Worm (Caenorhabditis elegans): ENCODE data around the gene M28.10.

M28.10 gene

DNA sequence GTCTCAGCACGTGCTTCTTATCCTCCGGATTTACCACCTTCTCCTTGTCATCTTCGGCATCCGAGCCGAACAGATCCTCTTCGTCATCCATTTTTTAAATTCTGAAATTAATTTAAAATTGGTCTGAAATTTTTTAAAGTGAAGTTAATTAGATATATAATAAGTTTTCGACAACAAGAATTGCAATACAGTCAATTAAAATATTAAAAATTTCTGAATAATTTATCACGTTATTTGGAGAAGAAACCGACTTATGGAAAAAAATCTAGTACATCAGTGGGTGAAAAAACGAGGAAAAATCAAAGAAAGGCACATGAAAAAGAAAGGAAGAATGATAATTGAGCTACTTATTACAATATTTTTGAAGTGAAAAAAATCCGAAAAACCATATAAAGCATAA, 41.8 kb upstream of the M28.10 start, which contains the start of gene taf-13:
taf-13 (minus strand) TSS at position 101 of the 400 bp plus-strand sequence.
- no peak for TF ChIP-seq ztf-18 (tag; optimal IDR thresholded peaks at IDR 0.05)
- no peak for TF ChIP-seq ceh-79 (tag; optimal IDR thresholded peaks at IDR 0.05)
- no peak for TF ChIP-seq gei-17 (GFP tag; optimal IDR thresholded peaks at IDR 0.05)
- TF ChIP-seq F55B11.4 (tag; optimal IDR thresholded peaks at IDR 0.05; ENCODE audit: borderline replicate concordance, insufficient read depth): no peak
- TF ChIP-seq ceh-27 (GFP tag; optimal IDR thresholded peaks at IDR 0.05): no peak
- TF ChIP-seq efl-1 (GFP tag; optimal IDR thresholded peaks at IDR 0.05): no peak
- no peak for TF ChIP-seq atf-7 (tag; optimal IDR thresholded peaks at IDR 0.05)

DNA sequence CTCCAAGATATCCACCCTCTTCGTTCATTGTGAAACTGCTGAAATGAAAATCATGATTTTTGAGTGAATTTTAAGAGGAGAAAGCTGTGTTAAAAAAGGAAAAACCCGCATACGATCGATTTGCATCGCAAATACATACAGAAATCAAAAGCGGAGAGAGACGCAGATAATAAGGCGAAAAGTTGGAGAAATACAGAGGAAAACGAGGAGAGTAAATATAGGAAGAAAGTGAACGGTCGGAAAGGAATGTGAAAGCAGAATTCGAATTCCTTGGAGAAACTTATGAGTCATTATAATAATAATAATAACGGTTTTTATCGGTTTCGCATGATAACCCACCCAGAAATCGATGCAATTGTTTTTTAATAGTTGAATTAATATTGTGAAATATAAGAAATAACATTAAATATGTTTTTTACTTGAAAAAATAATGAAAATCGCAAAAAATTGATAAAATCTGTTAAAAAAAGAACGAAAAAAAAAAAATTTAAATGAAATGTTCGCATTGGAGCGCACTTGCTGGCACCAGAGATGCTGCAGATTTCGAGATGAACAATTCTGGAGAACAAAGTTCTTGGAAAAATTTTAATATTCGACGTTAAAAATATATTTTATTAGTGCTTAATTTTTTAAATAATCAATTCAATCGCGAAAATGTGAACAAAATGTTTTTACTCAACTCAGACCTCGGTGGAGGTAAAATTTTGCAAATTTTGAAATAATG, 39.9 kb upstream of the M28.10 start, which contains the start of gene ccm-3:
ccm-3 (minus strand) TSS at position 38 of the 724 bp plus-strand sequence.
- TF ChIP-seq F37B4.10 (GFP tag; IDR thresholded peaks at IDR 0.05): no peak
- TF ChIP-seq efl-1 (GFP tag; optimal IDR thresholded peaks at IDR 0.05): peak; percentile 10
- peak; percentile 69; the same call in 1 of the 2 replicates for TF ChIP-seq ceh-100 (GFP tag; IDR thresholded peaks at IDR 0.05)
- TF ChIP-seq madf-8 (GFP tag; conservative IDR thresholded peaks at IDR 0.05): no peak
- peak; percentile 32; the same call in 1 of the 2 replicates for TF ChIP-seq hmg-1.2 (GFP tag; IDR thresholded peaks at IDR 0.05)
- TF ChIP-seq lin-35 (GFP tag; optimal IDR thresholded peaks at IDR 0.05): peak in 1 of 3 experiments; percentile 36
- TF ChIP-seq nhr-80 (tag; optimal IDR thresholded peaks at IDR 0.05): peak; percentile 32
- no peak for TF ChIP-seq F55B11.4 (tag; optimal IDR thresholded peaks at IDR 0.05; ENCODE audit: borderline replicate concordance, insufficient read depth)
- TF ChIP-seq mcd-1 (GFP tag; IDR thresholded peaks at IDR 0.05): peak; percentile 84
- peak; percentile 1 for TF ChIP-seq F23B12.7 (tag; optimal IDR thresholded peaks at IDR 0.05; ENCODE audit: insufficient read depth)
- peak; percentile 79 for TF ChIP-seq attf-5 (GFP tag; optimal IDR thresholded peaks at IDR 0.05)
- TF ChIP-seq snpc-1.1 (tag; optimal IDR thresholded peaks at IDR 0.05; ENCODE audit: insufficient read depth): no peak
- TF ChIP-seq K12H6.12 (tag; optimal IDR thresholded peaks at IDR 0.05): no peak
- TF ChIP-seq lin-26 (GFP tag; IDR thresholded peaks at IDR 0.05): no peak
- TF ChIP-seq egrh-3 (GFP tag; IDR thresholded peaks at IDR 0.05): no peak
- TF ChIP-seq madf-10 (tag; optimal IDR thresholded peaks at IDR 0.05): no peak
- no peak for TF ChIP-seq hrde-1 (tag; optimal IDR thresholded peaks at IDR 0.05; ENCODE audit: borderline replicate concordance)
- no peak for TF ChIP-seq tlf-1 (GFP tag; optimal IDR thresholded peaks at IDR 0.05)
- no peak for TF ChIP-seq egl-18 (GFP tag; IDR thresholded peaks at IDR 0.05)
- no peak for TF ChIP-seq B0261.1 (tag; optimal IDR thresholded peaks at IDR 0.05)
- no peak for TF ChIP-seq let-607 (tag; optimal IDR thresholded peaks at IDR 0.05)

DNA sequence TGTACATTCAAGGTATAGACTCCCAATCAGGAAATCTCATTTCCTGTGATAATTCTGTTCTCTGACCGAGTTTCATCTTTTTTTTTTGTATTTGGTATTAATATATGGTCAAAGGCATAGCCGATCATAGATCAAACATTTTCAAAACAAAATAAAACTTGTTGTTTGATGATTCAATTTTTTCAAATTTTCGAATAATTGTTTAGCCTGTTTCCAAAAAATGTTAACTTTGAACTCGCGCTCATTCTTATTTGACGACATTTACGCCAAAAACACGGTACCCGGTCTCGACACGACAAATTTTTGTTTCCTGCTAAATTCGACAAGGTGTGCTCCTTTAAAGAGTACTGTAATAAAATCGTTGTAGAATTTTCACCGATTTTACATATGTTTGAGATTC, 38.5 kb upstream of the M28.10 start:
- TF ChIP-seq lin-35 (GFP tag; optimal IDR thresholded peaks at IDR 0.05) (no peak), ceh-58 (GFP tag; IDR thresholded peaks at IDR 0.05) (no peak), zfh-2 (GFP tag; conservative IDR thresholded peaks at IDR 0.05) (no peak), lin-26 (GFP tag; IDR thresholded peaks at IDR 0.05) (no peak), lin-54 (GFP tag; optimal IDR thresholded peaks at IDR 0.05) (no peak), die-1 (tag; optimal IDR thresholded peaks at IDR 0.05) (no peak), F57C9.4 (tag; optimal IDR thresholded peaks at IDR 0.05) (no peak), ztf-28 (GFP tag; IDR thresholded peaks at IDR 0.05) (no peak), nhr-179 (tag; optimal IDR thresholded peaks at IDR 0.05) (no peak), gei-17 (GFP tag; optimal IDR thresholded peaks at IDR 0.05) (no peak), lsy-27 (tag; optimal IDR thresholded peaks at IDR 0.05; ENCODE audit: borderline replicate concordance, insufficient read depth) (no peak), Y95B8A.8 (GFP tag; IDR thresholded peaks at IDR 0.05) (no peak), hmg-20 (GFP tag; IDR thresholded peaks at IDR 0.05) (no peak), hlh-26 (GFP tag; conservative IDR thresholded peaks at IDR 0.05) (no peak), hsf-1 (GFP tag; IDR thresholded peaks at IDR 0.05) (no peak)
